Worm (Caenorhabditis elegans): ENCODE data around the gene C16C10.9.

The C16C10.9 gene

ce11 chrIII:4157298-4157697, at the start of gene C16C10.9:
Gene C16C10.9, minus strand, starts transcription at chrIII:4157398.
- TF ChIP-seq eyg-1 (tag; optimal IDR thresholded peaks at IDR 0.05) (no peak), K02D7.2 (tag; optimal IDR thresholded peaks at IDR 0.05) (no peak), unc-55 (GFP tag; optimal IDR thresholded peaks at IDR 0.05) (no peak), pros-1 (tag; optimal IDR thresholded peaks at IDR 0.05) (no peak), tbx-2 (tag; optimal IDR thresholded peaks at IDR 0.05) (no peak), K09A11.1 (tag; optimal IDR thresholded peaks at IDR 0.05; ENCODE audit: insufficient read depth) (no peak), dmd-4 (tag; optimal IDR thresholded peaks at IDR 0.05; ENCODE audit: borderline replicate concordance) (no peak), sox-4 (tag; optimal IDR thresholded peaks at IDR 0.05) (no peak)

- no peak for TF ChIP-seq ceh-14 (tag; optimal IDR thresholded peaks at IDR 0.05)
- no peak for TF ChIP-seq unc-42 (tag; optimal IDR thresholded peaks at IDR 0.05)
- no peak for TF ChIP-seq ahr-1 (tag; optimal IDR thresholded peaks at IDR 0.05)
- no peak for TF ChIP-seq che-1 (tag; optimal IDR thresholded peaks at IDR 0.05)
- no peak for TF ChIP-seq pha-4 (tag; optimal IDR thresholded peaks at IDR 0.05)
- no peak for TF ChIP-seq ets-4 (tag; optimal IDR thresholded peaks at IDR 0.05)
- no peak for TF ChIP-seq fkh-6 (tag; optimal IDR thresholded peaks at IDR 0.05)
- TF ChIP-seq C08G9.2 (tag; optimal IDR thresholded peaks at IDR 0.05): no peak
Observed at ce11 chrIII:4205751-4206327, 48.6 kb upstream of the C16C10.9 start, which contains the start of gene R74.8. Gene R74.8, plus strand, starts transcription at chrIII:4206277.

- TF ChIP-seq odd-2 (tag; optimal IDR thresholded peaks at IDR 0.05) (no peak), hlh-6 (tag; optimal IDR thresholded peaks at IDR 0.05) (no peak), dve-1 (tag; optimal IDR thresholded peaks at IDR 0.05) (no peak), ztf-16 (tag; optimal IDR thresholded peaks at IDR 0.05) (no peak)
Observed at ce11 chrIII:4204964-4205363, 47.8 kb upstream of the C16C10.9 start.

- TF ChIP-seq ceh-19 (GFP tag; optimal IDR thresholded peaks at IDR 0.05): no peak
- TF ChIP-seq hlh-6 (tag; optimal IDR thresholded peaks at IDR 0.05): no peak
- TF ChIP-seq pax-1 (tag; optimal IDR thresholded peaks at IDR 0.05): no peak
- no peak for TF ChIP-seq C08G9.2 (tag; optimal IDR thresholded peaks at IDR 0.05)
- TF ChIP-seq eyg-1 (tag; optimal IDR thresholded peaks at IDR 0.05): no peak
- TF ChIP-seq dve-1 (tag; optimal IDR thresholded peaks at IDR 0.05): no peak
- TF ChIP-seq hlh-13 (GFP tag; optimal IDR thresholded peaks at IDR 0.05): no peak
- TF ChIP-seq ztf-16 (tag; optimal IDR thresholded peaks at IDR 0.05): no peak
- TF ChIP-seq pqm-1 (tag; optimal IDR thresholded peaks at IDR 0.05): no peak
- no peak for TF ChIP-seq sox-4 (tag; optimal IDR thresholded peaks at IDR 0.05)
- TF ChIP-seq tbx-7 (tag; optimal IDR thresholded peaks at IDR 0.05): no peak
- no peak for TF ChIP-seq ceh-30 (tag; optimal IDR thresholded peaks at IDR 0.05)
- TF ChIP-seq Y22D7AL.16 (tag; optimal IDR thresholded peaks at IDR 0.05): no peak
- no peak for TF ChIP-seq pha-4 (tag; optimal IDR thresholded peaks at IDR 0.05)
- TF ChIP-seq elt-2 (tag; optimal IDR thresholded peaks at IDR 0.05): no peak
Observed at ce11 chrIII:4204072-4204471, 46.9 kb upstream of the C16C10.9 start, which contains the start of the genes pelo-1 and R74.7. Gene pelo-1, minus strand, starts transcription at chrIII:4204222. Gene R74.7, plus strand, starts transcription at chrIII:4204429.

- TF ChIP-seq unc-42 (tag; optimal IDR thresholded peaks at IDR 0.05) (no peak), tbx-2 (tag; optimal IDR thresholded peaks at IDR 0.05) (no peak), hlh-30 (tag; optimal IDR thresholded peaks at IDR 0.05; ENCODE audit: insufficient read depth) (no peak), F13H6.1 (tag; optimal IDR thresholded peaks at IDR 0.05) (no peak), rnt-1 (tag; optimal IDR thresholded peaks at IDR 0.05) (no peak), mec-3 (tag; optimal IDR thresholded peaks at IDR 0.05; ENCODE audit: borderline replicate concordance) (no peak), hlh-15 (tag; optimal IDR thresholded peaks at IDR 0.05) (no peak), unc-3 (GFP tag; conservative IDR thresholded peaks at IDR 0.05) (no peak), unc-3 (tag; optimal IDR thresholded peaks at IDR 0.05) (no peak), fkh-10 (GFP tag; optimal IDR thresholded peaks at IDR 0.05) (no peak), Y22D7AL.16 (tag; optimal IDR thresholded peaks at IDR 0.05) (no peak), lin-11 (tag; optimal IDR thresholded peaks at IDR 0.05) (no peak), ceh-30 (tag; optimal IDR thresholded peaks at IDR 0.05) (no peak), ceh-6 (GFP tag; optimal IDR thresholded peaks at IDR 0.05) (no peak), gmeb-2 (tag; optimal IDR thresholded peaks at IDR 0.05) (no peak), pha-2 (tag; optimal IDR thresholded peaks at IDR 0.05) (no peak), sdc-2 (tag; optimal IDR thresholded peaks at IDR 0.05) (no peak), dve-1 (tag; optimal IDR thresholded peaks at IDR 0.05) (no peak), ceh-48 (tag; optimal IDR thresholded peaks at IDR 0.05) (no peak), ceh-14 (tag; optimal IDR thresholded peaks at IDR 0.05) (no peak), unc-55 (GFP tag; optimal IDR thresholded peaks at IDR 0.05) (no peak)
Observed at ce11 chrIII:4196988-4197384, 39.8 kb upstream of the C16C10.9 start, which contains the start of gene asd-1. Gene asd-1, plus strand, starts transcription at chrIII:4197285.
